Worm (Caenorhabditis elegans) whole organism, dauer: Measurements from ENCODE around the gene F08F3.4.

Experiments used
- unc-62 ChIP-seq: sonication (generic microtip); optimal IDR thresholded peaks from 2 replicates; lab custom pipeline; 2017; ENCODE audit warnings: missing biosample characterization, missing genetic modification reagents, missing genetic modification characterization

Gene F08F3.4

ce11 chrV:5410679-5411078 lies at the start of gene F08F3.4:
TSS of gene F08F3.4 (plus strand) at chrV:5410955.
- no peak for TF ChIP-seq unc-62 (GFP tag; lab: Kevin White, UChicago)

- no peak for TF ChIP-seq unc-62 (GFP tag; lab: Kevin White, UChicago)
Observed at ce11 chrV:5362220-5362619, 48.5 kb upstream of the F08F3.4 start.

ce11 chrV:5364863-5365262 lies 45.9 kb upstream of the F08F3.4 start, which contains the start of gene T09D3.8:
TSS of gene T09D3.8 (plus strand) at chrV:5365163.
- TF ChIP-seq unc-62 (GFP tag; lab: Kevin White, UChicago) = no peak

- no peak for TF ChIP-seq unc-62 (GFP tag; lab: Kevin White, UChicago)
Observed at ce11 chrV:5368792-5369191, 42.0 kb upstream of the F08F3.4 start, which contains the start of gene T09D3.9. TSS of gene T09D3.9 (minus strand) at chrV:5368892.

ce11 chrV:5372118-5372517 lies 38.6 kb upstream of the F08F3.4 start, which contains the start of gene C35A11.3:
TSS of gene C35A11.3 (plus strand) at chrV:5372418.
- no peak for TF ChIP-seq unc-62 (GFP tag; lab: Kevin White, UChicago)

ce11 chrV:5385914-5386493 lies 24.8 kb upstream of the F08F3.4 start, which contains the start of gene C35A11.2:
TSS of gene C35A11.2 (plus strand) at chrV:5386299.
- TF ChIP-seq unc-62 (GFP tag; lab: Kevin White, UChicago) = no peak

ce11 chrV:5392993-5393628 lies 17.6 kb upstream of the F08F3.4 start, which contains the start of gene C35A11.4:
TSS of gene C35A11.4 (minus strand) at chrV:5393148.
- TF ChIP-seq unc-62 (GFP tag; lab: Kevin White, UChicago) = no peak

ce11 chrV:5403938-5404337 lies 6.8 kb upstream of the F08F3.4 start:
- TF ChIP-seq unc-62 (GFP tag; lab: Kevin White, UChicago) = no peak

- no peak for TF ChIP-seq unc-62 (GFP tag; lab: Kevin White, UChicago)
Observed at ce11 chrV:5405053-5405452, 5.7 kb upstream of the F08F3.4 start, which contains the start of gene dmsr-7. TSS of gene dmsr-7 (plus strand) at chrV:5405353.

- no peak for TF ChIP-seq unc-62 (GFP tag; lab: Kevin White, UChicago)
Observed at ce11 chrV:5408223-5408622, 2.5 kb upstream of the F08F3.4 start, which contains the start of gene C25A6.1. TSS of gene C25A6.1 (plus strand) at chrV:5408523.

- TF ChIP-seq unc-62 (GFP tag; lab: Kevin White, UChicago) = no peak
Observed at ce11 chrV:5408921-5409320, 1.8 kb upstream of the F08F3.4 start.

- TF ChIP-seq unc-62 (GFP tag; lab: Kevin White, UChicago) = no peak
Observed at ce11 chrV:5412808-5413405, 2.2 kb downstream of the F08F3.4 start, which contains the start of gene F08F3.10. TSS of gene F08F3.10 (plus strand) at chrV:5413355.

- no peak for TF ChIP-seq unc-62 (GFP tag; lab: Kevin White, UChicago)
Observed at ce11 chrV:5419915-5420314, 9.2 kb downstream of the F08F3.4 start, which contains the start of gene F08F3.6. TSS of gene F08F3.6 (minus strand) at chrV:5420067.

ce11 chrV:5423120-5423519 lies 12.4 kb downstream of the F08F3.4 start, which contains the start of gene cyp-14A5:
TSS of gene cyp-14A5 (minus strand) at chrV:5423282.
- no peak for TF ChIP-seq unc-62 (GFP tag; lab: Kevin White, UChicago)

- no peak for TF ChIP-seq unc-62 (GFP tag; lab: Kevin White, UChicago)
Observed at ce11 chrV:5425008-5425407, 14.3 kb downstream of the F08F3.4 start.

ce11 chrV:5426337-5426736 lies 15.6 kb downstream of the F08F3.4 start:
- TF ChIP-seq unc-62 (GFP tag; lab: Kevin White, UChicago) = no peak
